Worm (Caenorhabditis elegans) whole organism, L4 larva: ENCODE results near the gene ZK105.8.

Source experiments
- lin-29 ChIP-seq: fragments of 200-800 bp; sonication (Bioruptor generic); IDR thresholded peaks from 2 replicates; pipeline ENCODE4 v1.3.6; 2022; ENCODE audit warnings: missing genetic modification reagents, missing genetic modification characterization, missing compliant biosample characterization
- mdl-1 ChIP-seq, 2 experiments: fragments of 150-350 bp in 1 of 2; sonication (generic microtip) in 1 of 2; optimal IDR thresholded peaks; 2 replicates each; lab custom pipeline; 2014 to 2017; ENCODE audit warnings: missing biosample characterization in 2 of 2, missing genetic modification characterization in 2 of 2
- nhr-76 ChIP-seq: fragments of 150-350 bp; optimal IDR thresholded peaks from 2 replicates; lab custom pipeline; 2014; ENCODE audit warnings: missing biosample characterization, missing genetic modification characterization
- nhr-77 ChIP-seq: fragments of 150-350 bp; optimal IDR thresholded peaks from 2 replicates; lab custom pipeline; 2014; ENCODE audit warnings: missing biosample characterization, missing genetic modification characterization
- pqm-1 ChIP-seq: sonication (generic microtip); optimal IDR thresholded peaks from 2 replicates; lab custom pipeline; 2017; ENCODE audit warnings: missing biosample characterization, missing genetic modification characterization
- snpc-4 ChIP-seq: fragments of 150-350 bp; optimal IDR thresholded peaks from 2 replicates; lab custom pipeline; 2014; ENCODE audit warnings: missing biosample characterization, missing genetic modification characterization
- unc-130 ChIP-seq: sonication (generic microtip); optimal IDR thresholded peaks from 2 replicates; lab custom pipeline; 2016; ENCODE audit warnings: missing genetic modification reagents, missing genetic modification characterization, missing compliant biosample characterization
- unc-62 ChIP-seq, 3 experiments: fragments of 150-350 bp in 1 of 3; sonication (generic microtip); optimal IDR thresholded peaks in 2 of 3; peaks in 1 of 3; 1 replicate in 1 of 3; 2 replicates in 2 of 3; lab custom pipeline; 2014 to 2017; ENCODE audit warnings: missing biosample characterization in 3 of 3, missing genetic modification characterization in 3 of 3, missing genetic modification reagents in 3 of 3, missing genotype in 1 of 3

- TF ChIP-seq unc-130, result no peak
- TF ChIP-seq nhr-77 (tag; lab: Kevin White, UChicago), result no peak
- no peak for TF ChIP-seq lin-29 (GFP tag; lab: Robert Waterston, UW)
- no peak for TF ChIP-seq nhr-76
- TF ChIP-seq mdl-1 (tag; optimal IDR thresholded peaks at IDR 0.05; lab: Kevin White, UChicago), result peak in 1 of 2 experiments; percentile 37
- TF ChIP-seq unc-62 (GFP tag; optimal IDR thresholded peaks at IDR 0.05 in 1 of 2; lab: Kevin White, UChicago), result no peak
- TF ChIP-seq unc-62 (tag; optimal IDR thresholded peaks at IDR 0.05; lab: Kevin White, UChicago), result no peak
- no peak for TF ChIP-seq snpc-4 (tag; lab: Kevin White, UChicago)
- no peak for TF ChIP-seq pqm-1 (tag; lab: Kevin White, UChicago)
These were observed 10.6 kb downstream of the ZK105.8 start, which contains the start of gene clic-1 for ce11 chrV:7734909-7735308.
